Worm (Caenorhabditis elegans): ENCODE data around the gene gcc-1.

- TF ChIP-seq skn-1 (tag; optimal IDR thresholded peaks at IDR 0.05) (no peak), ztf-4 (tag; optimal IDR thresholded peaks at IDR 0.05) (no peak), unc-30 (tag; optimal IDR thresholded peaks at IDR 0.05) (no peak), ama-1 (optimal IDR thresholded peaks at IDR 0.05) (no peak), mdl-1 (tag; optimal IDR thresholded peaks at IDR 0.05) (no peak), nhr-237 (tag; optimal IDR thresholded peaks at IDR 0.05) (no peak)
These were observed 5.2 kb upstream of the gcc-1 start for ce11 chrX:3154562-3154961.
